Fruit fly (Drosophila melanogaster) whole organism, prepupa: ENCODE results near the gene CG17826.

ENCODE experiments used
- Blimp-1 ChIP-seq: fragments of 200-800 bp; sonication (Bioruptor generic); optimal IDR thresholded peaks from 3 replicates; lab custom pipeline; 2017; ENCODE audit warnings: missing biosample characterization, missing genetic modification characterization, mild to moderate bottlenecking, moderate library complexity, missing genetic modification reagents
- CG10631 ChIP-seq: fragments of 200-800 bp; sonication (Bioruptor generic); optimal IDR thresholded peaks from 2 replicates; lab custom pipeline; 2016; ENCODE audit warnings: missing biosample characterization, missing genetic modification characterization
- CG11762 ChIP-seq: fragments of 200-800 bp; sonication (Bioruptor generic); optimal IDR thresholded peaks from 3 replicates; lab custom pipeline; 2016; ENCODE audit warnings: missing biosample characterization, missing genetic modification characterization; ENCODE audit not compliant: insufficient read depth
- CG15336 ChIP-seq: fragments of 200-800 bp; sonication (Bioruptor generic); IDR thresholded peaks from 2 replicates; pipeline ENCODE4 v1.3.6; 2022; ENCODE audit warnings: missing biosample characterization, missing genetic modification characterization
- CG3032 ChIP-seq: fragments of 200-800 bp; optimal IDR thresholded peaks from 2 replicates; lab custom pipeline; 2019; ENCODE audit warnings: missing biosample characterization, mild to moderate bottlenecking, missing genetic modification characterization, moderate library complexity
- CG31627 ChIP-seq: fragments of 200-800 bp; sonication (Bioruptor generic); optimal IDR thresholded peaks from 3 replicates; lab custom pipeline; 2016; ENCODE audit warnings: missing biosample characterization, missing genetic modification characterization
- CG34406 ChIP-seq: fragments of 200-800 bp; sonication (Bioruptor generic); optimal IDR thresholded peaks from 3 replicates; lab custom pipeline; 2016; ENCODE audit warnings: missing biosample characterization, missing genetic modification characterization
- CG4318 ChIP-seq: fragments of 200-800 bp; sonication (Bioruptor generic); optimal IDR thresholded peaks from 3 replicates; lab custom pipeline; 2017; ENCODE audit warnings: missing biosample characterization, mild to moderate bottlenecking, missing genetic modification characterization
- CG6792 ChIP-seq: fragments of 200-800 bp; sonication (Bioruptor generic); optimal IDR thresholded peaks from 3 replicates; lab custom pipeline; 2016; ENCODE audit warnings: missing biosample characterization, missing genetic modification characterization
- CG6854 ChIP-seq: fragments of 200-800 bp; sonication (Bioruptor generic); optimal IDR thresholded peaks from 2 replicates; lab custom pipeline; 2017; ENCODE audit warnings: missing biosample characterization, mild to moderate bottlenecking, missing genetic modification characterization
- CG7368 ChIP-seq: fragments of 200-800 bp; sonication (Bioruptor generic); optimal IDR thresholded peaks from 3 replicates; lab custom pipeline; 2016; ENCODE audit warnings: missing biosample characterization, missing genetic modification characterization
- CG8119 ChIP-seq: fragments of 200-800 bp; sonication (Bioruptor generic); IDR thresholded peaks from 3 replicates; pipeline ENCODE4 v1.3.6; 2022; ENCODE audit warnings: missing biosample characterization, missing genetic modification characterization
- CG8632 ChIP-seq: fragments of 200-800 bp; sonication (Bioruptor generic); optimal IDR thresholded peaks from 3 replicates; lab custom pipeline; 2016; ENCODE audit warnings: missing biosample characterization, missing genetic modification characterization
- CG9139 ChIP-seq: fragments of 200-800 bp; sonication (Bioruptor generic); optimal IDR thresholded peaks from 3 replicates; lab custom pipeline; 2017; ENCODE audit warnings: missing biosample characterization, mild to moderate bottlenecking, missing genetic modification characterization
- Eip78C ChIP-seq: fragments of 200-800 bp; sonication (Bioruptor generic); peaks from one replicate; lab custom pipeline; 2016; ENCODE audit warnings: missing biosample characterization, missing genetic modification characterization
- Eip93F ChIP-seq: fragments of 200-800 bp; sonication (Bioruptor generic); optimal IDR thresholded peaks from 2 replicates; lab custom pipeline; 2016; ENCODE audit warnings: missing biosample characterization, mild to moderate bottlenecking, missing genetic modification characterization
- Hr38 ChIP-seq: sonication (Bioruptor generic); optimal IDR thresholded peaks from 2 replicates; lab custom pipeline; 2016; ENCODE audit warnings: missing biosample characterization, missing genetic modification characterization
- Hr39 ChIP-seq: fragments of 200-800 bp; sonication (Bioruptor generic); optimal IDR thresholded peaks from 2 replicates; lab custom pipeline; 2016; ENCODE audit warnings: missing biosample characterization, missing genetic modification characterization
- Lpt ChIP-seq: fragments of 200-800 bp; sonication (Bioruptor generic); optimal IDR thresholded peaks from 3 replicates; lab custom pipeline; 2016; ENCODE audit warnings: missing biosample characterization, missing genetic modification characterization
- Met ChIP-seq: fragments of 200-800 bp; sonication (Bioruptor generic); optimal IDR thresholded peaks from 3 replicates; lab custom pipeline; 2016; ENCODE audit warnings: missing biosample characterization, missing genetic modification characterization
- OdsH ChIP-seq: fragments of 200-800 bp; sonication (Bioruptor generic); optimal IDR thresholded peaks from 3 replicates; lab custom pipeline; 2016; ENCODE audit warnings: missing biosample characterization, missing genetic modification characterization
- Smox ChIP-seq: fragments of 200-800 bp; sonication (Bioruptor generic); optimal IDR thresholded peaks from 3 replicates; lab custom pipeline; 2016; ENCODE audit warnings: missing biosample characterization, missing genetic modification characterization
- Sox102F ChIP-seq: fragments of 200-800 bp; sonication (Bioruptor generic); optimal IDR thresholded peaks from 2 replicates; lab custom pipeline; 2016; ENCODE audit warnings: missing biosample characterization, mild to moderate bottlenecking, missing genetic modification characterization
- Sox14 ChIP-seq: fragments of 200-800 bp; sonication (Bioruptor generic); optimal IDR thresholded peaks from 3 replicates; lab custom pipeline; 2016; ENCODE audit warnings: missing biosample characterization, missing genetic modification characterization
- Sox15 ChIP-seq: fragments of 200-800 bp; sonication (Bioruptor generic); optimal IDR thresholded peaks from 3 replicates; lab custom pipeline; 2016; ENCODE audit warnings: missing biosample characterization, missing genetic modification characterization
- achi ChIP-seq: fragments of 200-800 bp; sonication (Bioruptor generic); optimal IDR thresholded peaks from 3 replicates; lab custom pipeline; 2016; ENCODE audit warnings: missing biosample characterization, missing genetic modification characterization
- cyc ChIP-seq: fragments of 200-800 bp; sonication (Bioruptor generic); optimal IDR thresholded peaks from 3 replicates; lab custom pipeline; 2016; ENCODE audit warnings: missing biosample characterization, missing genetic modification characterization
- dac ChIP-seq: fragments of 200-800 bp; sonication (Bioruptor generic); optimal IDR thresholded peaks from 2 replicates; lab custom pipeline; 2017; ENCODE audit warnings: missing biosample characterization, mild to moderate bottlenecking, missing genetic modification characterization
- fd59A ChIP-seq: fragments of 200-800 bp; sonication (Bioruptor generic); optimal IDR thresholded peaks from 2 replicates; lab custom pipeline; 2017; ENCODE audit warnings: missing biosample characterization, mild to moderate bottlenecking, missing genetic modification characterization, missing genetic modification reagents
- fkh ChIP-seq: fragments of 200-800 bp; sonication (Bioruptor generic); optimal IDR thresholded peaks from 3 replicates; lab custom pipeline; 2017; ENCODE audit warnings: missing biosample characterization, mild to moderate bottlenecking, missing genetic modification characterization, moderate library complexity
- lz ChIP-seq: fragments of 200-800 bp; sonication (Bioruptor generic); optimal IDR thresholded peaks from 3 replicates; lab custom pipeline; 2016; ENCODE audit warnings: missing biosample characterization, missing genetic modification characterization
- net ChIP-seq: fragments of 200-800 bp; sonication (Bioruptor generic); optimal IDR thresholded peaks from 3 replicates; lab custom pipeline; 2016; ENCODE audit warnings: missing biosample characterization, missing genetic modification characterization
- pdm3 ChIP-seq: fragments of 200-800 bp; sonication (Bioruptor generic); optimal IDR thresholded peaks from 3 replicates; lab custom pipeline; 2016; ENCODE audit warnings: missing biosample characterization, missing genetic modification characterization
- spab ChIP-seq: fragments of 200-800 bp; sonication (Bioruptor generic); optimal IDR thresholded peaks from 2 replicates; lab custom pipeline; 2017; ENCODE audit warnings: missing biosample characterization, mild to moderate bottlenecking, missing genetic modification characterization, missing genetic modification reagents
- topi ChIP-seq: fragments of 200-800 bp; sonication (Bioruptor generic); optimal IDR thresholded peaks from 3 replicates; lab custom pipeline; 2016; ENCODE audit warnings: missing biosample characterization, missing genetic modification characterization
- vri ChIP-seq: fragments of 200-800 bp; sonication (Bioruptor generic); optimal IDR thresholded peaks from 3 replicates; lab custom pipeline; 2016; ENCODE audit warnings: missing biosample characterization, mild to moderate bottlenecking, missing genetic modification characterization

CG17826 gene

DNA sequence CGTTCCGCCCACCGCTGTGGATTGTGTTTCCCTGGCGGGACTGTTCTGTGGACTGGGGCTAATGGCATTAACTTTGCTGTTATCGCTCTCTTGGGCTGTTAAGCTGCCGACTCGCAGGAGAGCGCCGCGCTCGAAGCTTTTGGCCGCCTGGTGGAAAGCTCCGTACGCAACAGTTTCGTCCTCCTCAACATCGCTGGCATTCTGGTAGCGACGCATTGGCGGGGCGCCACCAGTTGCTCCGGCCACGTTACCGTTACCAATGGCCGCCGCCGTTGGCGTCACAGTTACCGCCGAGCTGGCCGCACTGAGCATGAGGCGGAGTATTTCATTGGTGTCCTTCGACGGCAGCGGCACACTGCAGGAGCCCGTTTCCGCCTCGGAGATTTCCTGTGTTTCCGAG is 12.4 kb upstream of the CG17826 start:
- TF ChIP-seq CG8632 (no peak), dac (GFP tag; lab: Kevin White, UChicago) (no peak), CG6792 (no peak), topi (GFP tag; lab: Kevin White, UChicago) (no peak), OdsH (no peak), Eip93F (GFP tag; lab: Kevin White, UChicago) (no peak)

DNA sequence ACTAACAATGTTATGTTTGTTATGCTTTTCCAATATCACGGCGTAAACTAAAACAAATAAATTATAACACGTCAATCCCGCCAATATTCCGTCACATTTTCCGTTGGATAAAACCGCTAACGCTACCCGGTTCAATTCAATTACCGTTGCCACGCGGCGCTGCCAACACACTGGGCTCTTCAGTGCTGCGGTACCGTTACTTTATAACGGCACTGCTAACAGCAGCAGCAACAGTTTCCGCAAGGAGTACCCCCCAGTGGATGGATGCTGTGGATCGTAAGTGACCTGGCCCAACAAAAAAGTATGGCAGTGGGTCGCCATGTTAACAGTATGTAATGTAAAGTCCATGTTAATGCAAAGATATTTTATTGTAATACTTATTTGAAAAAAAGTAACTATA is 10.9 kb upstream of the CG17826 start, which contains the start of gene CG44837:
CG44837 (minus strand) TSS at position 157 of the 400 bp plus-strand sequence.
- no peak for TF ChIP-seq Smox (GFP tag; lab: Kevin White, UChicago)
- no peak for TF ChIP-seq CG10631
- no peak for TF ChIP-seq CG15336 (GFP tag; lab: Robert Waterston, UW)
- TF ChIP-seq lz (GFP tag; lab: Kevin White, UChicago) = no peak
- TF ChIP-seq topi (GFP tag; lab: Kevin White, UChicago) = no peak
- TF ChIP-seq dac (GFP tag; lab: Kevin White, UChicago) = no peak
- no peak for TF ChIP-seq CG8119 (GFP tag; lab: Robert Waterston, UW)
- TF ChIP-seq CG4318 (GFP tag; lab: Kevin White, UChicago) = no peak
- no peak for TF ChIP-seq Sox15 (GFP tag; lab: Kevin White, UChicago)
- no peak for TF ChIP-seq Sox102F (GFP tag; lab: Kevin White, UChicago)
- no peak for TF ChIP-seq CG7368 (GFP tag; lab: Kevin White, UChicago)
- TF ChIP-seq CG31627 = no peak
- TF ChIP-seq Met (GFP tag; lab: Kevin White, UChicago) = no peak
- TF ChIP-seq pdm3 (GFP tag; lab: Kevin White, UChicago) = no peak
- no peak for TF ChIP-seq Hr39 (GFP tag; lab: Kevin White, UChicago)
- TF ChIP-seq CG9139 = no peak

DNA sequence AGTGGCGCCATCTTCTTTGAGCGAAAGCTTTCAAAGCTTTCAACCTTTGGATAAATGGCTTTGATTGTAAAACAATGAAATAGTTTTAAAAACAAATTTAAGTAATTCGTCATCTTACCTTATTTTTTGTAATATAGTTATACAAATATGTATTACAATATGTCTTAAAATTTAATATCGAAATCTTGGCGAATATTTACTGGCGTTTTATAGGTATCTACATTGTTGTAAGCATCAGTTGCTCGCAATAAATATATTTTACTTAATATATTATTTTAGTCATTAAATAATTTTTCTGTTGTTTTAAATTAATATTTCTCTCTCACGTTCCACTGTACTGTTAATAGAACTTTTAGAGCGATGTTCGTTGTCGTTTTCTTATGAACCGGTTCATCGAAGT is 8.0 kb upstream of the CG17826 start, which contains the start of gene Rpt4R:
Rpt4R (plus strand) TSS at position 301 of the 400 bp plus-strand sequence.
- TF ChIP-seq Sox15 (GFP tag; lab: Kevin White, UChicago) (no peak), fkh (GFP tag; lab: Kevin White, UChicago) (no peak), cyc (GFP tag; lab: Kevin White, UChicago) (no peak), CG4318 (GFP tag; lab: Kevin White, UChicago) (no peak), CG34406 (GFP tag; lab: Kevin White, UChicago) (no peak)

dm6 chr3L:11944752-11945151 is 4.9 kb upstream of the CG17826 start, which contains the start of gene CG5883:
Gene CG5883, minus strand, starts transcription at chr3L:11944852.
- TF ChIP-seq net (GFP tag; lab: Kevin White, UChicago) (no peak), Eip78C (GFP tag; lab: Kevin White, UChicago) (no peak), CG6854 (GFP tag; lab: Kevin White, UChicago) (no peak), Sox14 (GFP tag; lab: Kevin White, UChicago) (no peak), Sox15 (GFP tag; lab: Kevin White, UChicago) (no peak), vri (GFP tag; lab: Kevin White, UChicago) (no peak), CG11762 (GFP tag; lab: Kevin White, UChicago) (no peak), Hr38 (GFP tag; lab: Kevin White, UChicago) (no peak), CG31627 (no peak), lz (GFP tag; lab: Kevin White, UChicago) (no peak), OdsH (no peak), Lpt (GFP tag; lab: Kevin White, UChicago) (no peak), Sox102F (GFP tag; lab: Kevin White, UChicago) (no peak), achi (GFP tag; lab: Kevin White, UChicago) (no peak), fd59A (no peak), CG3032 (tag; lab: Kevin White, UChicago) (no peak), CG8632 (no peak), Blimp-1 (no peak), CG10631 (no peak), spab (GFP tag; lab: Kevin White, UChicago) (no peak)
